Worm (Caenorhabditis elegans) whole organism, mixed stage, embryonic: Measurements from ENCODE around the gene Y17G7B.18.
"Not testable (repeated sequence)": the region's sequence is repeated elsewhere in the genome, so short reads cannot be mapped to it uniquely, and the experiment has no call there.

Source experiments
- blmp-1 ChIP-seq: fragments of 150-350 bp; optimal IDR thresholded peaks from 2 replicates; lab custom pipeline; 2014; ENCODE audit warnings: missing biosample characterization, missing genetic modification characterization
- ceh-43 ChIP-seq: fragments of 200-800 bp; sonication (Bioruptor generic); optimal IDR thresholded peaks from 2 replicates; lab custom pipeline; 2018; ENCODE audit warnings: mild to moderate bottlenecking, missing genetic modification characterization, moderate library complexity, missing compliant biosample characterization
- ces-1 ChIP-seq: fragments of 150-350 bp; optimal IDR thresholded peaks from 2 replicates; lab custom pipeline; 2014; ENCODE audit warnings: missing biosample characterization, missing genetic modification reagents, missing genetic modification characterization
- cnd-1 ChIP-seq: fragments of 200-800 bp; sonication (Bioruptor generic); optimal IDR thresholded peaks from 2 replicates; lab custom pipeline; 2018; ENCODE audit warnings: mild to moderate bottlenecking, missing genetic modification characterization, missing compliant biosample characterization
- elt-1 ChIP-seq: sonication (generic microtip); optimal IDR thresholded peaks from 2 replicates; lab custom pipeline; 2017; ENCODE audit warnings: missing genetic modification characterization, mild to moderate bottlenecking, missing compliant biosample characterization, antibody characterized with exemption, moderate library complexity, borderline replicate concordance; ENCODE audit not compliant: insufficient read depth
- elt-3 ChIP-seq: fragments of 150-350 bp; optimal IDR thresholded peaks from 2 replicates; lab custom pipeline; 2014; ENCODE audit warnings: missing biosample characterization, missing genetic modification characterization
- flh-1 ChIP-seq: fragments of 200-800 bp; sonication (Bioruptor generic); optimal IDR thresholded peaks from 2 replicates; lab custom pipeline; 2018; ENCODE audit warnings: mild to moderate bottlenecking, missing genetic modification characterization, moderate library complexity, missing compliant biosample characterization
- hlh-1 ChIP-seq: fragments of 150-350 bp; optimal IDR thresholded peaks from 2 replicates; lab custom pipeline; 2014; ENCODE audit warnings: missing biosample characterization, missing genetic modification reagents, missing genetic modification characterization
- lin-13 ChIP-seq: fragments of 150-350 bp; optimal IDR thresholded peaks from 2 replicates; lab custom pipeline; 2014; ENCODE audit warnings: missing biosample characterization, missing genetic modification characterization
- lsy-2 ChIP-seq: fragments of 150-350 bp; optimal IDR thresholded peaks from 2 replicates; lab custom pipeline; 2014; ENCODE audit warnings: missing biosample characterization, missing genetic modification characterization
- mab-5 ChIP-seq: fragments of 150-350 bp; optimal IDR thresholded peaks from 2 replicates; lab custom pipeline; 2014; ENCODE audit warnings: missing biosample characterization, missing genetic modification characterization
- mep-1 ChIP-seq: fragments of 150-350 bp; optimal IDR thresholded peaks from 2 replicates; lab custom pipeline; 2017; ENCODE audit warnings: missing biosample characterization, missing genetic modification reagents, missing genetic modification characterization, inconsistent platforms
- mls-2 ChIP-seq: sonication (generic microtip); optimal IDR thresholded peaks from 2 replicates; lab custom pipeline; 2016; ENCODE audit warnings: mild to moderate bottlenecking, missing genetic modification characterization, moderate library complexity, missing compliant biosample characterization
- nhr-12 ChIP-seq: fragments of 150-350 bp; optimal IDR thresholded peaks from 2 replicates; lab custom pipeline; 2014; ENCODE audit warnings: missing biosample characterization, missing genetic modification characterization
- nhr-2 ChIP-seq: fragments of 150-350 bp; optimal IDR thresholded peaks from 2 replicates; lab custom pipeline; 2014; ENCODE audit warnings: missing biosample characterization, missing genetic modification characterization
- nhr-237 ChIP-seq: fragments of 150-350 bp; optimal IDR thresholded peaks from 2 replicates; lab custom pipeline; 2014; ENCODE audit warnings: missing biosample characterization, missing genetic modification characterization
- nhr-28 ChIP-seq: fragments of 150-350 bp; optimal IDR thresholded peaks from 2 replicates; lab custom pipeline; 2014; ENCODE audit warnings: missing biosample characterization, missing genetic modification characterization
- pha-4 ChIP-seq: fragments of 150-350 bp; optimal IDR thresholded peaks from 2 replicates; lab custom pipeline; 2018; ENCODE audit warnings: missing biosample characterization, missing genetic modification reagents, missing genetic modification characterization
- sem-2 ChIP-seq: fragments of 200-800 bp; sonication (Bioruptor generic); optimal IDR thresholded peaks from 2 replicates; lab custom pipeline; 2018; ENCODE audit warnings: mild to moderate bottlenecking, missing genetic modification characterization, missing compliant biosample characterization
- snpc-4 ChIP-seq: fragments of 150-350 bp; optimal IDR thresholded peaks from 2 replicates; lab custom pipeline; 2014; ENCODE audit warnings: missing biosample characterization, missing genetic modification characterization
- sptf-1 ChIP-seq: sonication (generic microtip); optimal IDR thresholded peaks from 2 replicates; lab custom pipeline; 2017; ENCODE audit warnings: mild to moderate bottlenecking, missing genetic modification characterization, moderate library complexity, missing compliant biosample characterization
- tbx-8 ChIP-seq: fragments of 200-800 bp; sonication (Bioruptor generic); optimal IDR thresholded peaks from 2 replicates; lab custom pipeline; 2018; ENCODE audit warnings: mild to moderate bottlenecking, missing genetic modification characterization, moderate library complexity, missing compliant biosample characterization
- unc-120 ChIP-seq: sonication (generic microtip); optimal IDR thresholded peaks from 2 replicates; lab custom pipeline; 2017; ENCODE audit warnings: missing genetic modification characterization, missing compliant biosample characterization; ENCODE audit not compliant: poor library complexity, severe bottlenecking
- unc-39 ChIP-seq: fragments of 150-350 bp; optimal IDR thresholded peaks from 2 replicates; lab custom pipeline; 2014; ENCODE audit warnings: missing biosample characterization, missing genetic modification characterization
- unc-62 ChIP-seq: fragments of 150-350 bp; optimal IDR thresholded peaks from 2 replicates; lab custom pipeline; 2014; ENCODE audit warnings: missing biosample characterization, missing genetic modification reagents, missing genetic modification characterization
- zip-8 ChIP-seq: fragments of 150-350 bp; optimal IDR thresholded peaks from 2 replicates; lab custom pipeline; 2014; ENCODE audit warnings: missing biosample characterization, missing genetic modification characterization
- ztf-11 ChIP-seq: fragments of 150-350 bp; optimal IDR thresholded peaks from 2 replicates; lab custom pipeline; 2014; ENCODE audit warnings: missing biosample characterization, missing genetic modification characterization

Gene Y17G7B.18

ce11 chrII:12107840-12108239, at the start of gene Y17G7B.18:
Gene Y17G7B.18, minus strand, starts transcription at chrII:12107857.
- peak; percentile 74 for TF ChIP-seq ces-1 (GFP tag; lab: Kevin White, UChicago)
- peak; percentile 72 for TF ChIP-seq lsy-2 (tag; lab: Kevin White, UChicago)
- peak; percentile 79 for TF ChIP-seq mep-1 (tag; lab: Kevin White, UChicago)
- peak; percentile 39 for TF ChIP-seq nhr-237 (tag; lab: Kevin White, UChicago)
- no peak for TF ChIP-seq mls-2 (tag; lab: Kevin White, UChicago)
- TF ChIP-seq mab-5 (tag; lab: Kevin White, UChicago), result no peak
- TF ChIP-seq pha-4, result peak; percentile 30
- no peak for TF ChIP-seq tbx-8 (GFP tag; lab: Kevin White, UChicago)
- no peak for TF ChIP-seq sem-2

ce11 chrII:12154186-12154585, 46.5 kb upstream of the Y17G7B.18 start, which contains the start of gene Y57A10A.5:
Gene Y57A10A.5, plus strand, starts transcription at chrII:12154486.
- not testable (repeated sequence) for TF ChIP-seq lin-13 (tag; lab: Kevin White, UChicago); unc-62; elt-1 (tag; lab: Kevin White, UChicago)
- TF ChIP-seq, all 35 proteins: peak for 0; not testable (repeated sequence) for 35

ce11 chrII:12151640-12152039, 44.0 kb upstream of the Y17G7B.18 start, which contains the start of gene Y57A10A.4:
Gene Y57A10A.4, plus strand, starts transcription at chrII:12151940.
- not testable (repeated sequence) for TF ChIP-seq snpc-4; mab-5 (tag; lab: Kevin White, UChicago); unc-39 (tag; lab: Kevin White, UChicago)
- TF ChIP-seq, all 35 proteins: peak for 0; not testable (repeated sequence) for 35

- TF ChIP-seq sem-2 (no peak), zip-8 (peak; percentile 32)
These were observed 42.6 kb upstream of the Y17G7B.18 start for ce11 chrII:12150227-12150626.

ce11 chrII:12147331-12147730, 39.7 kb upstream of the Y17G7B.18 start, which contains the start of gene Y57A10A.2:
Gene Y57A10A.2, plus strand, starts transcription at chrII:12147631.
- TF ChIP-seq cnd-1 (tag; lab: Kevin White, UChicago) (no peak), nhr-2 (tag; lab: Kevin White, UChicago) (no peak), flh-1 (GFP tag; lab: Kevin White, UChicago) (no peak), unc-62 (no peak), nhr-12 (tag; lab: Kevin White, UChicago) (no peak), ztf-11 (tag; lab: Kevin White, UChicago) (no peak), snpc-4 (no peak), mls-2 (tag; lab: Kevin White, UChicago) (no peak), elt-1 (tag; lab: Kevin White, UChicago) (no peak), blmp-1 (tag; lab: Kevin White, UChicago) (no peak), ceh-43 (no peak)

- TF ChIP-seq hlh-1, result no peak
- TF ChIP-seq mep-1 (tag; lab: Kevin White, UChicago), result no peak
These were observed 35.9 kb upstream of the Y17G7B.18 start for ce11 chrII:12143558-12143957.

- TF ChIP-seq nhr-12 (tag; lab: Kevin White, UChicago), result no peak
- no peak for TF ChIP-seq unc-62
- TF ChIP-seq nhr-28 (tag; lab: Kevin White, UChicago), result no peak
These were observed 30.3 kb upstream of the Y17G7B.18 start for ce11 chrII:12137983-12138382.

ce11 chrII:12130868-12131267, 23.2 kb upstream of the Y17G7B.18 start, which contains the start of gene set-24:
Gene set-24, minus strand, starts transcription at chrII:12130968.
- TF ChIP-seq unc-120 (tag; lab: Kevin White, UChicago), result no peak
- no peak for TF ChIP-seq sptf-1 (tag; lab: Kevin White, UChicago)
- no peak for TF ChIP-seq tbx-8 (GFP tag; lab: Kevin White, UChicago)
- no peak for TF ChIP-seq mls-2 (tag; lab: Kevin White, UChicago)
- no peak for TF ChIP-seq cnd-1 (tag; lab: Kevin White, UChicago)
- no peak for TF ChIP-seq ceh-43
- no peak for TF ChIP-seq mep-1 (tag; lab: Kevin White, UChicago)
- no peak for TF ChIP-seq nhr-12 (tag; lab: Kevin White, UChicago)
- no peak for TF ChIP-seq ces-1 (GFP tag; lab: Kevin White, UChicago)
- no peak for TF ChIP-seq blmp-1 (tag; lab: Kevin White, UChicago)
- TF ChIP-seq mab-5 (tag; lab: Kevin White, UChicago), result no peak
- no peak for TF ChIP-seq nhr-237 (tag; lab: Kevin White, UChicago)
- TF ChIP-seq zip-8, result no peak
- no peak for TF ChIP-seq lin-13 (tag; lab: Kevin White, UChicago)
- no peak for TF ChIP-seq elt-1 (tag; lab: Kevin White, UChicago)
- no peak for TF ChIP-seq elt-3
